Worm (Caenorhabditis elegans) whole organism, L1 larva: Measurements from ENCODE around the gene W06G6.17.

Experiments
- aly-2 ChIP-seq: fragments of 150-350 bp; optimal IDR thresholded peaks from 2 replicates; lab custom pipeline; 2014; ENCODE audit warnings: missing biosample characterization, missing genetic modification characterization
- ama-1 ChIP-seq: fragments of 150-350 bp; optimal IDR thresholded peaks from 2 replicates; lab custom pipeline; 2014
- elt-3 ChIP-seq, 6 experiments: fragments of 150-350 bp in 1 of 6; sonication (generic microtip); optimal IDR thresholded peaks; 2 replicates each; lab custom pipeline; 2017 to 2018; ENCODE audit warnings: missing biosample characterization in 6 of 6, missing genetic modification characterization in 6 of 6, inconsistent platforms in 1 of 6
- jun-1 ChIP-seq: fragments of 150-350 bp; optimal IDR thresholded peaks from 2 replicates; lab custom pipeline; 2014; ENCODE audit warnings: missing biosample characterization, missing genetic modification reagents, missing genetic modification characterization
- mep-1 ChIP-seq: fragments of 150-350 bp; optimal IDR thresholded peaks from 2 replicates; lab custom pipeline; 2014; ENCODE audit warnings: missing biosample characterization, missing genetic modification characterization
- nhr-237 ChIP-seq: fragments of 150-350 bp; optimal IDR thresholded peaks from 2 replicates; lab custom pipeline; 2014; ENCODE audit warnings: missing biosample characterization, missing genetic modification characterization
- skn-1 ChIP-seq: fragments of 150-350 bp; optimal IDR thresholded peaks from 2 replicates; lab custom pipeline; 2014; ENCODE audit warnings: missing biosample characterization, missing genetic modification characterization
- sox-4 ChIP-seq: sonication (generic microtip); optimal IDR thresholded peaks from 2 replicates; lab custom pipeline; 2016; ENCODE audit warnings: missing genetic modification characterization, missing compliant biosample characterization
- tbx-2 ChIP-seq: sonication (generic microtip); optimal IDR thresholded peaks from 2 replicates; lab custom pipeline; 2016; ENCODE audit warnings: missing genetic modification characterization, missing compliant biosample characterization
- unc-130 ChIP-seq: fragments of 150-350 bp; optimal IDR thresholded peaks from 2 replicates; lab custom pipeline; 2017; ENCODE audit warnings: missing biosample characterization, missing genetic modification characterization, inconsistent platforms
- vab-15 ChIP-seq: sonication (generic microtip); optimal IDR thresholded peaks from 2 replicates; lab custom pipeline; 2017; ENCODE audit warnings: missing genotype, mild to moderate bottlenecking, missing genetic modification characterization, missing compliant biosample characterization
- zag-1 ChIP-seq: fragments of 150-350 bp; optimal IDR thresholded peaks from 2 replicates; lab custom pipeline; 2014; ENCODE audit warnings: missing biosample characterization, missing genetic modification characterization

ce11 chrV:16628991-16629390 is 16.1 kb downstream of the W06G6.17 start, which contains the start of gene W06G6.2:
- TF ChIP-seq vab-15 (tag; lab: Kevin White, UChicago) (no peak), mep-1 (tag; lab: Kevin White, UChicago) (no peak), ama-1 (lab: Kevin White, UChicago) (no peak), skn-1 (tag; lab: Kevin White, UChicago) (no peak), aly-2 (tag; lab: Kevin White, UChicago) (no peak), unc-130 (tag; lab: Kevin White, UChicago) (no peak), jun-1 (tag; lab: Kevin White, UChicago) (no peak), tbx-2 (no peak), zag-1 (tag; lab: Kevin White, UChicago) (no peak), elt-3 (tag; optimal IDR thresholded peaks at IDR 0.05; lab: Kevin White, UChicago) (no peak), sox-4 (tag; lab: Kevin White, UChicago) (no peak), nhr-237 (tag; lab: Kevin White, UChicago) (no peak)
